Worm (Caenorhabditis elegans) whole organism, L1 larva: Measurements from ENCODE around the gene gst-22.

ENCODE experiments used
- C34B4.2 ChIP-seq: sonication (generic microtip); optimal IDR thresholded peaks from 2 replicates; lab custom pipeline; 2017; ENCODE audit warnings: mild to moderate bottlenecking, missing genetic modification characterization, missing compliant biosample characterization
- Y116A8C.19 ChIP-seq: sonication (generic microtip); optimal IDR thresholded peaks from 2 replicates; lab custom pipeline; 2016; ENCODE audit warnings: missing compliant biosample characterization, missing genetic modification characterization, borderline replicate concordance
- aha-1 ChIP-seq: fragments of 150-350 bp; optimal IDR thresholded peaks from 2 replicates; lab custom pipeline; 2014; ENCODE audit warnings: missing biosample characterization, missing genetic modification characterization
- ceh-8 ChIP-seq: fragments of 200-800 bp; sonication (Bioruptor generic); optimal IDR thresholded peaks from 2 replicates; lab custom pipeline; 2018; ENCODE audit warnings: mild to moderate bottlenecking, missing genetic modification characterization, moderate library complexity, missing compliant biosample characterization
- ceh-90 ChIP-seq: sonication (generic microtip); optimal IDR thresholded peaks from 2 replicates; lab custom pipeline; 2016; ENCODE audit warnings: missing genetic modification characterization, missing compliant biosample characterization
- ces-1 ChIP-seq: fragments of 150-350 bp; optimal IDR thresholded peaks from 2 replicates; lab custom pipeline; 2014; ENCODE audit warnings: missing biosample characterization, missing genetic modification reagents, missing genetic modification characterization
- dpl-1 ChIP-seq, 3 experiments: fragments of 150-350 bp in 2 of 3; sonication (generic microtip) in 1 of 3; optimal IDR thresholded peaks; 2 replicates each; lab custom pipeline; 2014 to 2017; ENCODE audit warnings: missing biosample characterization in 3 of 3, missing genetic modification characterization in 3 of 3, missing genetic modification reagents in 3 of 3
- dsc-1 ChIP-seq: sonication (generic microtip); optimal IDR thresholded peaks from 2 replicates; lab custom pipeline; 2016; ENCODE audit warnings: mild to moderate bottlenecking, missing genetic modification characterization, missing compliant biosample characterization
- egl-13 ChIP-seq: sonication (generic microtip); optimal IDR thresholded peaks from 2 replicates; lab custom pipeline; 2016; ENCODE audit warnings: missing genotype, missing genetic modification reagents, missing genetic modification characterization, missing compliant biosample characterization
- elt-2 ChIP-seq: sonication (generic microtip); optimal IDR thresholded peaks from 2 replicates; lab custom pipeline; 2016; ENCODE audit warnings: missing genetic modification characterization, mild to moderate bottlenecking, inconsistent platforms, missing compliant biosample characterization, missing genetic modification reagents
- elt-3 ChIP-seq, 6 experiments: fragments of 150-350 bp in 1 of 6; sonication (generic microtip); optimal IDR thresholded peaks; 2 replicates each; lab custom pipeline; 2017 to 2018; ENCODE audit warnings: missing biosample characterization in 6 of 6, missing genetic modification characterization in 6 of 6, inconsistent platforms in 1 of 6
- fkh-8 ChIP-seq: sonication (generic microtip); optimal IDR thresholded peaks from 2 replicates; lab custom pipeline; 2016; ENCODE audit warnings: mild to moderate bottlenecking, missing genetic modification characterization, missing compliant biosample characterization
- fos-1 ChIP-seq: fragments of 150-350 bp; optimal IDR thresholded peaks from 2 replicates; lab custom pipeline; 2014; ENCODE audit warnings: missing biosample characterization, missing genetic modification characterization
- grh-1 ChIP-seq: fragments of 200-800 bp; sonication (Bioruptor generic); IDR thresholded peaks from 2 replicates; pipeline ENCODE4 v1.3.6; 2022; ENCODE audit warnings: missing genetic modification reagents, missing genetic modification characterization, missing compliant biosample characterization
- hlh-4 ChIP-seq: sonication (generic microtip); optimal IDR thresholded peaks from 2 replicates; lab custom pipeline; 2016; ENCODE audit warnings: mild to moderate bottlenecking, missing genetic modification characterization, missing compliant biosample characterization
- hpl-2 ChIP-seq: fragments of 150-350 bp; optimal IDR thresholded peaks from 2 replicates; lab custom pipeline; 2014; ENCODE audit warnings: missing biosample characterization, missing genetic modification reagents, missing genetic modification characterization
- irx-1 ChIP-seq: sonication (generic microtip); optimal IDR thresholded peaks from 2 replicates; lab custom pipeline; 2016; ENCODE audit warnings: missing genetic modification characterization, missing compliant biosample characterization
- isw-1 ChIP-seq: fragments of 200-800 bp; sonication (Bioruptor generic); IDR thresholded peaks from 2 replicates; pipeline ENCODE4 v1.3.6; 2022; ENCODE audit warnings: missing genetic modification characterization, missing compliant biosample characterization
- lin-14 ChIP-seq: fragments of 200-800 bp; sonication (Bioruptor generic); optimal IDR thresholded peaks from 2 replicates; lab custom pipeline; 2018; ENCODE audit warnings: mild to moderate bottlenecking, missing genetic modification characterization, moderate library complexity, missing compliant biosample characterization
- lin-39 ChIP-seq: fragments of 150-350 bp; optimal IDR thresholded peaks from 2 replicates; lab custom pipeline; 2014; ENCODE audit warnings: missing biosample characterization, missing genetic modification reagents, missing genetic modification characterization
- lir-3 ChIP-seq: sonication (generic microtip); optimal IDR thresholded peaks from 2 replicates; lab custom pipeline; 2016; ENCODE audit warnings: mild to moderate bottlenecking, missing genetic modification characterization, moderate library complexity, missing compliant biosample characterization; ENCODE audit not compliant: poor library complexity
- mab-9 ChIP-seq: fragments of 200-800 bp; sonication (Bioruptor generic); IDR thresholded peaks from 2 replicates; pipeline ENCODE4 v1.3.6; 2022; ENCODE audit warnings: missing genetic modification reagents, missing genetic modification characterization, missing compliant biosample characterization
- mdl-1 ChIP-seq, 2 experiments: fragments of 150-350 bp; optimal IDR thresholded peaks; 2 replicates each; lab custom pipeline; 2014 to 2017; ENCODE audit warnings: missing biosample characterization in 2 of 2, missing genetic modification characterization in 2 of 2, inconsistent platforms in 1 of 2
- mef-2 ChIP-seq: fragments of 150-350 bp; optimal IDR thresholded peaks from 2 replicates; lab custom pipeline; 2014; ENCODE audit warnings: missing biosample characterization, missing genetic modification characterization
- nhr-19 ChIP-seq: fragments of 200-800 bp; sonication (Bioruptor generic); conservative IDR thresholded peaks from 2 replicates; pipeline ENCODE4 v1.3.6; 2022; ENCODE audit warnings: missing genetic modification characterization, missing compliant biosample characterization
- nhr-20 ChIP-seq: sonication (generic microtip); optimal IDR thresholded peaks from 2 replicates; lab custom pipeline; 2016; ENCODE audit warnings: mild to moderate bottlenecking, missing genetic modification characterization, missing compliant biosample characterization
- nhr-237 ChIP-seq: fragments of 150-350 bp; optimal IDR thresholded peaks from 2 replicates; lab custom pipeline; 2014; ENCODE audit warnings: missing biosample characterization, missing genetic modification characterization
- nhr-76 ChIP-seq: sonication (generic microtip); optimal IDR thresholded peaks from 2 replicates; lab custom pipeline; 2017; ENCODE audit warnings: missing biosample characterization, missing genetic modification characterization
- nhr-77 ChIP-seq: fragments of 150-350 bp; optimal IDR thresholded peaks from 2 replicates; lab custom pipeline; 2014; ENCODE audit warnings: missing biosample characterization, missing genetic modification characterization
- nhr-84 ChIP-seq: sonication (generic microtip); optimal IDR thresholded peaks from 2 replicates; lab custom pipeline; 2017; ENCODE audit warnings: missing biosample characterization, missing genetic modification characterization
- pag-3 ChIP-seq: sonication (generic microtip); optimal IDR thresholded peaks from 2 replicates; lab custom pipeline; 2017; ENCODE audit warnings: missing genetic modification characterization, mild to moderate bottlenecking, missing compliant biosample characterization, antibody characterized with exemption, borderline replicate concordance; ENCODE audit not compliant: insufficient read depth
- pqm-1 ChIP-seq: sonication (generic microtip); optimal IDR thresholded peaks from 3 replicates; lab custom pipeline; 2017; ENCODE audit warnings: missing biosample characterization, missing genetic modification characterization
- rnt-1 ChIP-seq: sonication (generic microtip); optimal IDR thresholded peaks from 2 replicates; lab custom pipeline; 2016; ENCODE audit warnings: mild to moderate bottlenecking, missing genetic modification characterization, moderate library complexity, missing compliant biosample characterization
- snpc-4 ChIP-seq: fragments of 150-350 bp; optimal IDR thresholded peaks from 2 replicates; lab custom pipeline; 2014; ENCODE audit warnings: missing biosample characterization, missing genetic modification characterization
- snu-23 ChIP-seq: sonication (generic microtip); optimal IDR thresholded peaks from 2 replicates; lab custom pipeline; 2016; ENCODE audit warnings: missing genetic modification characterization, missing compliant biosample characterization
- sox-4 ChIP-seq: sonication (generic microtip); optimal IDR thresholded peaks from 2 replicates; lab custom pipeline; 2016; ENCODE audit warnings: missing genetic modification characterization, missing compliant biosample characterization
- sptf-1 ChIP-seq: fragments of 150-350 bp; optimal IDR thresholded peaks from 2 replicates; lab custom pipeline; 2014; ENCODE audit warnings: missing biosample characterization, missing genetic modification characterization
- swsn-7 ChIP-seq: sonication (generic microtip); optimal IDR thresholded peaks from 2 replicates; lab custom pipeline; 2016; ENCODE audit warnings: missing genetic modification characterization, missing compliant biosample characterization
- tbx-2 ChIP-seq: sonication (generic microtip); optimal IDR thresholded peaks from 2 replicates; lab custom pipeline; 2016; ENCODE audit warnings: missing genetic modification characterization, missing compliant biosample characterization
- unc-62 ChIP-seq: fragments of 150-350 bp; optimal IDR thresholded peaks from 2 replicates; lab custom pipeline; 2014; ENCODE audit warnings: missing biosample characterization, missing genetic modification reagents, missing genetic modification characterization
- unc-86 ChIP-seq: sonication (generic microtip); optimal IDR thresholded peaks from 2 replicates; lab custom pipeline; 2016; ENCODE audit warnings: missing genetic modification characterization, missing compliant biosample characterization
- xbp-1 ChIP-seq: sonication (generic microtip); optimal IDR thresholded peaks from 2 replicates; lab custom pipeline; 2016; ENCODE audit warnings: missing genetic modification characterization, missing compliant biosample characterization
- ztf-11 ChIP-seq, 2 experiments: sonication (generic microtip); optimal IDR thresholded peaks; 2 replicates each; lab custom pipeline; 2016 to 2017; ENCODE audit warnings: missing genetic modification characterization in 2 of 2, missing biosample characterization in 1 of 2, missing compliant biosample characterization in 1 of 2
- ztf-4 ChIP-seq: fragments of 150-350 bp; optimal IDR thresholded peaks from 2 replicates; lab custom pipeline; 2014; ENCODE audit warnings: missing biosample characterization, missing genetic modification characterization

Gene gst-22

ce11 chrV:16246579-16246978 lies 14.5 kb upstream of the gst-22 start, which contains the start of gene srh-95:
srh-95 (plus strand) TSS chrV:16246879.
- TF ChIP-seq ztf-4: no peak
- TF ChIP-seq fos-1 (tag; lab: Kevin White, UChicago): no peak
- no peak for TF ChIP-seq snu-23 (GFP tag; lab: Kevin White, UChicago)
- no peak for TF ChIP-seq dpl-1 (GFP tag; optimal IDR thresholded peaks at IDR 0.05; lab: Kevin White, UChicago)
- no peak for TF ChIP-seq mdl-1 (tag; optimal IDR thresholded peaks at IDR 0.05; lab: Kevin White, UChicago)
- TF ChIP-seq nhr-237 (tag; lab: Kevin White, UChicago): no peak
- TF ChIP-seq elt-2 (tag; lab: Kevin White, UChicago): no peak
- no peak for TF ChIP-seq nhr-84 (tag; lab: Kevin White, UChicago)
- TF ChIP-seq hlh-4 (tag; lab: Kevin White, UChicago): no peak
- no peak for TF ChIP-seq mef-2 (tag; lab: Kevin White, UChicago)
- TF ChIP-seq Y116A8C.19 (tag; lab: Kevin White, UChicago): no peak
- no peak for TF ChIP-seq tbx-2 (tag; lab: Kevin White, UChicago)
- no peak for TF ChIP-seq pag-3 (tag; lab: Kevin White, UChicago)
- no peak for TF ChIP-seq ces-1 (GFP tag; lab: Kevin White, UChicago)
- no peak for TF ChIP-seq swsn-7 (tag; lab: Kevin White, UChicago)
- TF ChIP-seq mab-9: no peak
- TF ChIP-seq hpl-2 (GFP tag; lab: Kevin White, UChicago): no peak
- no peak for TF ChIP-seq nhr-20 (tag; lab: Kevin White, UChicago)
- no peak for TF ChIP-seq ceh-90 (tag; lab: Kevin White, UChicago)
- TF ChIP-seq, all 84 proteins: peak for 0

ce11 chrV:16244078-16244477 lies 12.0 kb upstream of the gst-22 start, which contains the start of gene srh-104:
srh-104 (minus strand) TSS chrV:16244178.
- TF ChIP-seq sptf-1 (tag; lab: Kevin White, UChicago) (no peak), fos-1 (tag; lab: Kevin White, UChicago) (no peak), ztf-4 (no peak), nhr-77 (tag; lab: Kevin White, UChicago) (no peak), unc-86 (tag; lab: Kevin White, UChicago) (no peak), C34B4.2 (no peak), grh-1 (no peak), ceh-8 (GFP tag; lab: Kevin White, UChicago) (no peak), rnt-1 (tag; lab: Kevin White, UChicago) (no peak), mef-2 (tag; lab: Kevin White, UChicago) (no peak), elt-3 (tag; optimal IDR thresholded peaks at IDR 0.05; lab: Kevin White, UChicago) (no peak), xbp-1 (no peak), isw-1 (no peak), hpl-2 (GFP tag; lab: Kevin White, UChicago) (no peak), pqm-1 (tag; lab: Kevin White, UChicago) (no peak), lin-14 (GFP tag; lab: Kevin White, UChicago) (no peak), ztf-11 (tag; optimal IDR thresholded peaks at IDR 0.05; lab: Kevin White, UChicago) (no peak), egl-13 (no peak)

- TF ChIP-seq nhr-19 (GFP tag; lab: Robert Waterston, UW): no peak
- TF ChIP-seq dsc-1 (tag; lab: Kevin White, UChicago): no peak
- no peak for TF ChIP-seq elt-2 (tag; lab: Kevin White, UChicago)
- TF ChIP-seq lin-39: no peak
- no peak for TF ChIP-seq unc-62 (GFP tag; lab: Kevin White, UChicago)
- TF ChIP-seq nhr-76 (tag; lab: Kevin White, UChicago): no peak
- no peak for TF ChIP-seq aha-1
- TF ChIP-seq irx-1 (tag; lab: Kevin White, UChicago): no peak
- TF ChIP-seq sox-4 (tag; lab: Kevin White, UChicago): no peak
- TF ChIP-seq sptf-1 (tag; lab: Kevin White, UChicago): no peak
- TF ChIP-seq fkh-8 (tag; lab: Kevin White, UChicago): no peak
- no peak for TF ChIP-seq snpc-4 (tag; lab: Kevin White, UChicago)
- no peak for TF ChIP-seq lin-14 (GFP tag; lab: Kevin White, UChicago)
- TF ChIP-seq elt-3 (tag; optimal IDR thresholded peaks at IDR 0.05; lab: Kevin White, UChicago): no peak
- TF ChIP-seq lir-3 (tag; lab: Kevin White, UChicago): no peak
- no peak for TF ChIP-seq mef-2 (tag; lab: Kevin White, UChicago)
Measured at ce11 chrV:16237223-16237622, 5.1 kb upstream of the gst-22 start, which contains the start of gene F21H7.5. F21H7.5 (plus strand) TSS chrV:16237523.
